Fruit fly (Drosophila melanogaster) whole organism, embryonic: ENCODE results near the gene CG12680.

Source experiments
- Asciz ChIP-seq: fragments of 200-800 bp; sonication (Bioruptor generic); optimal IDR thresholded peaks from 2 replicates; lab custom pipeline; 2017; ENCODE audit warnings: missing biosample characterization, mild to moderate bottlenecking, missing genetic modification characterization, missing genetic modification reagents
- Bteb2 ChIP-seq: fragments of 200-800 bp; sonication (Bioruptor generic); optimal IDR thresholded peaks from 2 replicates; lab custom pipeline; 2016; ENCODE audit warnings: missing biosample characterization, missing genetic modification characterization
- CG11504 ChIP-seq: fragments of 200-800 bp; sonication (Bioruptor generic); optimal IDR thresholded peaks from 3 replicates; lab custom pipeline; 2019; ENCODE audit warnings: missing biosample characterization, mild to moderate bottlenecking, missing genetic modification characterization, moderate library complexity
- CG12071 ChIP-seq: fragments of 200-800 bp; sonication (Bioruptor generic); optimal IDR thresholded peaks from 3 replicates; lab custom pipeline; 2018; ENCODE audit warnings: missing biosample characterization, mild to moderate bottlenecking, missing genetic modification characterization
- CG12219 ChIP-seq: fragments of 200-800 bp; sonication (Bioruptor generic); optimal IDR thresholded peaks from 3 replicates; lab custom pipeline; 2018; ENCODE audit warnings: missing biosample characterization, mild to moderate bottlenecking, missing genetic modification characterization
- CG12769 ChIP-seq: fragments of 200-800 bp; sonication (Bioruptor generic); optimal IDR thresholded peaks from 2 replicates; lab custom pipeline; 2019; ENCODE audit warnings: missing biosample characterization, mild to moderate bottlenecking, missing genetic modification characterization, moderate library complexity
- CG1603 ChIP-seq: fragments of 200-800 bp; sonication (Bioruptor generic); optimal IDR thresholded peaks from 2 replicates; lab custom pipeline; 2019; ENCODE audit warnings: missing biosample characterization, mild to moderate bottlenecking, missing genetic modification characterization, moderate library complexity
- CG18262 ChIP-seq: fragments of 200-800 bp; optimal IDR thresholded peaks from 3 replicates; lab custom pipeline; 2019; ENCODE audit warnings: missing biosample characterization, mild to moderate bottlenecking, missing genetic modification characterization, moderate library complexity
- CG18599 ChIP-seq: fragments of 200-800 bp; sonication (Bioruptor generic); optimal IDR thresholded peaks from 3 replicates; lab custom pipeline; 2017; ENCODE audit warnings: missing biosample characterization, missing genetic modification characterization, mild to moderate bottlenecking, moderate library complexity, missing genetic modification reagents
- CG2875 ChIP-seq: fragments of 200-800 bp; sonication (Bioruptor generic); optimal IDR thresholded peaks from 2 replicates; lab custom pipeline; 2017; ENCODE audit warnings: missing biosample characterization, mild to moderate bottlenecking, missing genetic modification characterization, missing genetic modification reagents
- CG4820 ChIP-seq: fragments of 200-800 bp; sonication (Bioruptor generic); optimal IDR thresholded peaks from 3 replicates; lab custom pipeline; 2016; ENCODE audit warnings: missing biosample characterization, missing genetic modification characterization
- CG7271 ChIP-seq: fragments of 200-800 bp; sonication (Bioruptor generic); optimal IDR thresholded peaks from 2 replicates; lab custom pipeline; 2018; ENCODE audit warnings: missing biosample characterization, mild to moderate bottlenecking, missing genetic modification characterization, moderate library complexity
- Dref ChIP-seq: fragments of 200-800 bp; sonication (Bioruptor generic); IDR thresholded peaks from 2 replicates; pipeline ENCODE4 v1.3.6; 2022; ENCODE audit warnings: missing biosample characterization, missing genetic modification characterization
- H15 ChIP-seq: fragments of 200-800 bp; sonication (Bioruptor generic); IDR thresholded peaks from 3 replicates; pipeline ENCODE4 v1.3.6; 2022; ENCODE audit warnings: missing biosample characterization, missing genetic modification characterization
- Hand ChIP-seq: fragments of 200-800 bp; sonication (Bioruptor generic); optimal IDR thresholded peaks from 2 replicates; lab custom pipeline; 2017; ENCODE audit warnings: mild to moderate bottlenecking, missing biosample characterization, missing genetic modification reagents, missing genetic modification characterization
- Hr3 ChIP-seq: fragments of 200-800 bp; sonication (Bioruptor generic); optimal IDR thresholded peaks from 3 replicates; lab custom pipeline; 2016; ENCODE audit warnings: missing biosample characterization, missing genetic modification characterization
- Hr39 ChIP-seq: fragments of >200 bp; optimal IDR thresholded peaks from 2 replicates; lab custom pipeline; 2017
- Meics ChIP-seq: fragments of 200-800 bp; sonication (Bioruptor generic); optimal IDR thresholded peaks from 2 replicates; lab custom pipeline; 2017; ENCODE audit warnings: missing biosample characterization, mild to moderate bottlenecking, missing genetic modification characterization
- Myb ChIP-seq: fragments of 200-800 bp; sonication (Bioruptor generic); optimal IDR thresholded peaks from 2 replicates; lab custom pipeline; 2016; ENCODE audit warnings: missing biosample characterization, missing genetic modification characterization
- Neu2 ChIP-seq: fragments of 200-800 bp; sonication (Bioruptor generic); optimal IDR thresholded peaks from 3 replicates; lab custom pipeline; 2016; ENCODE audit warnings: missing biosample characterization, missing genetic modification characterization, borderline replicate concordance
- Optix ChIP-seq: fragments of 200-800 bp; sonication (Bioruptor generic); IDR thresholded peaks from 3 replicates; pipeline ENCODE4 v1.3.6; 2022; ENCODE audit warnings: missing biosample characterization, missing genetic modification characterization
- Sox102F ChIP-seq: fragments of 200-800 bp; sonication (Bioruptor generic); optimal IDR thresholded peaks from 2 replicates; lab custom pipeline; 2018; ENCODE audit warnings: missing biosample characterization, mild to moderate bottlenecking, missing genetic modification characterization, moderate library complexity
- Sry-β ChIP-seq: fragments of 200-800 bp; sonication (Bioruptor generic); optimal IDR thresholded peaks from 2 replicates; lab custom pipeline; 2018; ENCODE audit warnings: missing biosample characterization, mild to moderate bottlenecking, missing genetic modification characterization, moderate library complexity
- al ChIP-seq: fragments of 200-800 bp; sonication (Bioruptor generic); IDR thresholded peaks from 2 replicates; pipeline ENCODE4 v1.3.6; 2022; ENCODE audit warnings: missing biosample characterization, missing genetic modification characterization
- amos ChIP-seq: fragments of 200-800 bp; sonication (Bioruptor generic); IDR thresholded peaks from 2 replicates; pipeline ENCODE4 v1.3.6; 2022; ENCODE audit warnings: missing biosample characterization, missing genetic modification characterization; ENCODE audit not compliant: partially characterized antibody
- ara ChIP-seq: fragments of 200-800 bp; sonication (Bioruptor generic); IDR thresholded peaks from 2 replicates; pipeline ENCODE4 v1.3.6; 2022; ENCODE audit warnings: missing biosample characterization, missing genetic modification characterization
- chif ChIP-seq, 2 experiments: fragments of 200-800 bp; sonication (Bioruptor generic); optimal IDR thresholded peaks; 3 replicates each; lab custom pipeline; 2016; ENCODE audit warnings: missing biosample characterization in 2 of 2, missing genetic modification characterization in 2 of 2
- ci ChIP-seq: fragments of 200-800 bp; sonication (Bioruptor generic); IDR thresholded peaks from 3 replicates; pipeline ENCODE4 v1.3.6; 2022; ENCODE audit warnings: missing biosample characterization, missing genetic modification characterization
- crc ChIP-seq: fragments of 200-800 bp; sonication (Bioruptor generic); optimal IDR thresholded peaks from 2 replicates; lab custom pipeline; 2016; ENCODE audit warnings: missing biosample characterization, missing genetic modification characterization
- dmrt11E ChIP-seq: fragments of 200-800 bp; sonication (Bioruptor generic); optimal IDR thresholded peaks from 3 replicates; lab custom pipeline; 2018; ENCODE audit warnings: missing biosample characterization, mild to moderate bottlenecking, missing genetic modification characterization, moderate library complexity
- dmrt99B ChIP-seq: fragments of 200-800 bp; sonication (Bioruptor generic); optimal IDR thresholded peaks from 2 replicates; lab custom pipeline; 2018; ENCODE audit warnings: missing biosample characterization, mild to moderate bottlenecking, missing genetic modification characterization, moderate library complexity
- gem ChIP-seq: fragments of 200-800 bp; sonication (Bioruptor generic); optimal IDR thresholded peaks from 2 replicates; lab custom pipeline; 2019; ENCODE audit warnings: missing biosample characterization, mild to moderate bottlenecking, missing genetic modification characterization, moderate library complexity
- grau ChIP-seq: fragments of 200-800 bp; optimal IDR thresholded peaks from 3 replicates; lab custom pipeline; 2019; ENCODE audit warnings: missing biosample characterization, mild to moderate bottlenecking, missing genetic modification characterization, moderate library complexity
- hb ChIP-seq: fragments of 200-800 bp; sonication (Bioruptor generic); IDR thresholded peaks from 3 replicates; pipeline ENCODE4 v1.3.6; 2022; ENCODE audit warnings: missing biosample characterization, missing genetic modification characterization; ENCODE audit not compliant: partially characterized antibody
- hkb ChIP-seq, 2 experiments: fragments of 200-800 bp in 1 of 2; fragments of >200 bp in 1 of 2; sonication (Bioruptor generic) in 1 of 2; IDR thresholded peaks in 1 of 2; optimal IDR thresholded peaks in 1 of 2; 2 replicates each; pipeline versions ENCODE4 v1.3.6 to Lab custom; 2017 to 2022; ENCODE audit warnings: missing biosample characterization in 1 of 2, missing genetic modification characterization in 1 of 2
- insv ChIP-seq, 2 experiments: fragments of 200-800 bp; sonication (Bioruptor generic); optimal IDR thresholded peaks; 3 replicates each; lab custom pipeline; 2016 to 2018; ENCODE audit warnings: missing biosample characterization in 2 of 2, missing genetic modification characterization in 2 of 2
- lbe ChIP-seq: fragments of 200-800 bp; sonication (Bioruptor generic); optimal IDR thresholded peaks from 2 replicates; lab custom pipeline; 2016; ENCODE audit warnings: missing biosample characterization, mild to moderate bottlenecking, missing genetic modification characterization
- nau ChIP-seq: fragments of 200-800 bp; sonication (Bioruptor generic); optimal IDR thresholded peaks from 3 replicates; lab custom pipeline; 2017; ENCODE audit warnings: missing biosample characterization, mild to moderate bottlenecking, missing genetic modification characterization, missing genetic modification reagents
- otp ChIP-seq: fragments of 200-800 bp; sonication (Bioruptor generic); IDR thresholded peaks from 3 replicates; pipeline ENCODE4, ENCODE4 v1.3.6; 2022; ENCODE audit warnings: missing biosample characterization, missing genetic modification characterization
- ranshi ChIP-seq: fragments of 200-800 bp; sonication (Bioruptor generic); IDR thresholded peaks from 2 replicates; pipeline ENCODE4 v1.3.6; 2022; ENCODE audit warnings: missing biosample characterization, missing genetic modification characterization
- sens ChIP-seq: fragments of 200-800 bp; sonication (Bioruptor generic); peaks from one replicate; lab custom pipeline; 2016; ENCODE audit warnings: missing biosample characterization, missing genetic modification characterization
- sisA ChIP-seq: fragments of 200-800 bp; sonication (Bioruptor generic); IDR thresholded peaks from 2 replicates; pipeline ENCODE4 v1.3.6; 2022; ENCODE audit warnings: missing biosample characterization, missing genetic modification characterization
- slp2 ChIP-seq: fragments of 200-800 bp; sonication (Bioruptor generic); optimal IDR thresholded peaks from 2 replicates; lab custom pipeline; 2016; ENCODE audit warnings: missing biosample characterization, missing genetic modification characterization
- so ChIP-seq: fragments of 200-800 bp; sonication (Bioruptor generic); IDR thresholded peaks from 3 replicates; pipeline ENCODE4 v1.3.6; 2022; ENCODE audit warnings: missing biosample characterization, missing genetic modification characterization
- tin ChIP-seq: fragments of 200-800 bp; sonication (Bioruptor generic); optimal IDR thresholded peaks from 3 replicates; lab custom pipeline; 2016; ENCODE audit warnings: missing biosample characterization, missing genetic modification characterization
- twi ChIP-seq: fragments of 200-800 bp; optimal IDR thresholded peaks from 2 replicates; lab custom pipeline; 2019; ENCODE audit warnings: missing biosample characterization, mild to moderate bottlenecking, missing genetic modification characterization, moderate library complexity
- unpg ChIP-seq: fragments of 200-800 bp; sonication (Bioruptor generic); optimal IDR thresholded peaks from 3 replicates; lab custom pipeline; 2018; ENCODE audit warnings: missing biosample characterization, mild to moderate bottlenecking, missing genetic modification characterization, moderate library complexity
- usp ChIP-seq: fragments of >200 bp; optimal IDR thresholded peaks from 2 replicates; lab custom pipeline; 2017; ENCODE audit warnings: missing biosample characterization, missing genetic modification characterization
- z ChIP-seq: fragments of 200-800 bp; sonication (Bioruptor generic); IDR thresholded peaks from 3 replicates; pipeline ENCODE4 v1.3.6; 2022; ENCODE audit warnings: missing biosample characterization, missing genetic modification characterization
- zfh1 ChIP-seq: fragments of 200-800 bp; sonication (Bioruptor generic); IDR thresholded peaks from 3 replicates; pipeline ENCODE4 v1.3.6; 2022; ENCODE audit warnings: missing biosample characterization, missing genetic modification characterization

Gene CG12680

dm6 chrX:4969926-4970325 lies 27.3 kb upstream of the CG12680 start (continued):
- TF ChIP-seq Myb (no peak), CG12071 (GFP tag; lab: Kevin White, UChicago) (no peak), ranshi (GFP tag; lab: Robert Waterston, UW) (no peak), nau (GFP tag; lab: Kevin White, UChicago) (no peak), Optix (0 out of 3 replicates have a peak, but pooled peaks have one; percentile 16), crc (GFP tag; lab: Kevin White, UChicago) (no peak), Neu2 (GFP tag; lab: Kevin White, UChicago) (no peak), sisA (GFP tag; lab: Robert Waterston, UW) (0 out of 2 replicates have a peak, but pooled peaks have one; percentile 6), usp (no peak), slp2 (GFP tag; lab: Kevin White, UChicago) (peak; percentile 34), CG18599 (GFP tag; lab: Kevin White, UChicago) (no peak), gem (tag; lab: Kevin White, UChicago) (peak; percentile 46), zfh1 (GFP tag; lab: Robert Waterston, UW) (0 out of 3 replicates have a peak, but pooled peaks have one; percentile 38), hb (no peak), twi (no peak), H15 (no peak), chif (GFP tag; optimal IDR thresholded peaks at IDR 0.05; lab: Kevin White, UChicago) (peak; percentile 13 to 33), CG12219 (peak; percentile 13), sens (GFP tag; lab: Kevin White, UChicago) (peak; percentile 72), z (0 out of 3 replicates have a peak, but pooled peaks have one; percentile 27), Dref (GFP tag; lab: Robert Waterston, UW) (no peak), Sry-β (GFP tag; lab: Kevin White, UChicago) (no peak), CG18262 (tag; lab: Kevin White, UChicago) (peak; percentile 20), CG7271 (tag; lab: Kevin White, UChicago) (peak; percentile 18), Hr39 (lab: Kevin White, UChicago) (no peak), otp (GFP tag; lab: Robert Waterston, UW) (0 out of 3 replicates have a peak, but pooled peaks have one; percentile 26), hkb (optimal IDR thresholded peaks at IDR 0.05; lab: Kevin White, UChicago) (no peak), hkb (GFP tag; IDR thresholded peaks at IDR 0.05; lab: Robert Waterston, UW) (no peak; the same call in 1 of the 2 replicates), ci (GFP tag; lab: Robert Waterston, UW) (0 out of 3 replicates have a peak, but pooled peaks have one; percentile 7), Meics (GFP tag; lab: Kevin White, UChicago) (no peak), Bteb2 (GFP tag; lab: Kevin White, UChicago) (no peak), amos (no peak), Asciz (GFP tag; lab: Kevin White, UChicago) (peak; percentile 9), insv (GFP tag; optimal IDR thresholded peaks at IDR 0.05; lab: Kevin White, UChicago) (no peak), al (GFP tag; lab: Robert Waterston, UW) (no peak), CG11504 (peak; percentile 40), tin (GFP tag; lab: Kevin White, UChicago) (peak; percentile 21), CG4820 (GFP tag; lab: Kevin White, UChicago) (peak; percentile 35), Hr3 (peak; percentile 12), CG1603 (tag; lab: Kevin White, UChicago) (peak; percentile 49), dmrt11E (tag; lab: Kevin White, UChicago) (peak; percentile 48), CG2875 (peak; percentile 10), lbe (GFP tag; lab: Kevin White, UChicago) (no peak), ara (GFP tag; lab: Robert Waterston, UW) (peak; percentile 45; the same call in 1 of the 2 replicates), unpg (GFP tag; lab: Kevin White, UChicago) (no peak), dmrt99B (tag; lab: Kevin White, UChicago) (peak; percentile 46), Hand (GFP tag; lab: Kevin White, UChicago) (no peak), CG12769 (tag; lab: Kevin White, UChicago) (no peak), so (GFP tag; lab: Robert Waterston, UW) (0 out of 3 replicates have a peak, but pooled peaks have one; percentile 46), grau (no peak), Sox102F (GFP tag; lab: Kevin White, UChicago) (peak; percentile 36)
